Worm (Caenorhabditis elegans): Measurements from ENCODE around the gene ulp-4.
A peak's percentile ranks its signal among the peaks of the same experiment; 100 is the strongest.

ulp-4 gene

DNA sequence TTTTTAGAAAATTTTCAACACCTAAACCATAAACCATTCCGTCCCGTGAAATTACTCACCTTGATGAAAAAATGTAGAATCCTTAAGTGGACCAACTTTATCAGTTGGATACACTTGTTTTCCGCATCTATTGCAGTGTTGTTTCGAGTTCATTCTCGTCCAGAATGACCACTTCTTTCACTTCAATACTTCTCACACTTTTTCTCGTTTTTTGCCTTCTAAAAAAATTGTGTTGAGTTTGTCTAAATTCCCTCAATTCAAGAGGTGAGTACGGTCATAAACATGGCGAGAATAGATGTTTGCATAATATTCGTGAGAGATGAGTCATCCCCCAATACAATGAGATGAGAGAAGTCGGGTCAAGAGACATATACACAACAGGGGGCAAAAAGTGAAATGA lies 37.2 kb upstream of the ulp-4 start, which contains the start of gene ltd-1:
TSS of gene ltd-1 (minus strand) at position 218 of the 400 bp plus-strand sequence.
- TF ChIP-seq nhr-84 (tag; optimal IDR thresholded peaks at IDR 0.05) = no peak
- no peak for TF ChIP-seq lsy-2 (tag; optimal IDR thresholded peaks at IDR 0.05)
- no peak for TF ChIP-seq efl-1 (optimal IDR thresholded peaks at IDR 0.05)
- TF ChIP-seq efl-1 (GFP tag; optimal IDR thresholded peaks at IDR 0.05 in 1 of 2) = peak in 1 of 2 experiments; percentile 60
- TF ChIP-seq nhr-90 (tag; optimal IDR thresholded peaks at IDR 0.05; ENCODE audit: poor library complexity) = no peak
- TF ChIP-seq blmp-1 (tag; optimal IDR thresholded peaks at IDR 0.05) = peak; percentile 21

DNA sequence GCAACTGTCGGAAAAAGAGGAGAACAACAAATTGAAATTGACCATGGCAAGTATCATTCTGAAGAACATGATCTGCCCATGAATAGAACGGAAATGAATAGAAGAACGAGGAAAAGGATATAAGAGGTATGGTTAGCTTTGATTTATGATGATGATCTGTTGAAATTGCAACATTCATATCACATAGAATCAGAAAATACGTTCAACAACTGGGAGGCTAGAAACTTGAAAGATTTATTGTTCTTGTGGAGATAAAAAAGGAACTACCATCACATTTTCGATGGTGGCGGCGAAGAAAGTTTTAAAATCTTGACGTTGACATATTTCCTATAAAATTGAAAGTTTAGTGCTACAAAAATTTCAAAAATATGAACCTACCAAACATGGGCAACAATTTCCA lies 36.5 kb upstream of the ulp-4 start:
- TF ChIP-seq ceh-90 (tag; optimal IDR thresholded peaks at IDR 0.05) (no peak), aly-2 (tag; optimal IDR thresholded peaks at IDR 0.05) (no peak), ceh-8 (GFP tag; optimal IDR thresholded peaks at IDR 0.05) (no peak), tlp-1 (tag; optimal IDR thresholded peaks at IDR 0.05) (no peak), nhr-19 (GFP tag; conservative IDR thresholded peaks at IDR 0.05) (no peak), lir-3 (tag; optimal IDR thresholded peaks at IDR 0.05; ENCODE audit: poor library complexity) (no peak), jun-1 (tag; optimal IDR thresholded peaks at IDR 0.05) (no peak), hlh-4 (tag; optimal IDR thresholded peaks at IDR 0.05) (no peak), Y116A8C.19 (tag; optimal IDR thresholded peaks at IDR 0.05; ENCODE audit: borderline replicate concordance) (no peak), fkh-8 (tag; optimal IDR thresholded peaks at IDR 0.05) (no peak), lin-15B (tag; optimal IDR thresholded peaks at IDR 0.05) (no peak), lin-39 (tag; optimal IDR thresholded peaks at IDR 0.05) (no peak), tbx-2 (tag; optimal IDR thresholded peaks at IDR 0.05) (no peak), grh-1 (GFP tag; IDR thresholded peaks at IDR 0.05) (no peak), swsn-7 (tag; optimal IDR thresholded peaks at IDR 0.05) (no peak), fos-1 (tag; optimal IDR thresholded peaks at IDR 0.05) (no peak), blmp-1 (tag; optimal IDR thresholded peaks at IDR 0.05) (no peak), irx-1 (tag; optimal IDR thresholded peaks at IDR 0.05) (no peak), C34B4.2 (tag; optimal IDR thresholded peaks at IDR 0.05) (no peak), mef-2 (tag; optimal IDR thresholded peaks at IDR 0.05) (no peak)

DNA sequence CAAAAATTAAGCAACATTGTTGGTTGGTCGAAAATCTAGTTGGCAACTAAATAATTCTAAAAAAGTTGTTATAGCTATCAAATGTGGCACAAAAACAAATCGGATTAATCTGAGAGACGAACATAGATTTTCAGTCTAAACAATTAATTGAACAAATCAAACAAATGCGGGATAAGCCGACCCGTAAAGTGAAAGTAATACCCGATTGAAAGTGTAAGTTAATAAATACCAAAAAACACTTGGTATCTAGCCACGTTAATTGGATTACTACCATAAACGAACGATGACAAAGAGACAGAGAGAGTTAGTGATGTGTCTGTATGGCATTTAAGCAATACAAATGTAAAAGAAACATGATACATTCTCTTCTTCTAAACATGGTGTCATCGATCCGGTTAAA lies 35.8 kb upstream of the ulp-4 start:
- TF ChIP-seq blmp-1 (tag; optimal IDR thresholded peaks at IDR 0.05) = peak; percentile 58
- TF ChIP-seq nhr-84 (tag; optimal IDR thresholded peaks at IDR 0.05) = no peak
- no peak for TF ChIP-seq egl-27 (tag; optimal IDR thresholded peaks at IDR 0.05)
- TF ChIP-seq nhr-71 (tag; optimal IDR thresholded peaks at IDR 0.05) = no peak

ce11 chrII:8099212-8099784 lies 30.5 kb upstream of the ulp-4 start:
- TF ChIP-seq nhr-20 (tag; optimal IDR thresholded peaks at IDR 0.05) (peak; percentile 9), nhr-77 (tag; optimal IDR thresholded peaks at IDR 0.05) (no peak), nhr-47 (tag; optimal IDR thresholded peaks at IDR 0.05) (no peak), lin-14 (GFP tag; optimal IDR thresholded peaks at IDR 0.05) (peak; percentile 76), fkh-10 (GFP tag; optimal IDR thresholded peaks at IDR 0.05) (no peak), nhr-85 (tag) (peak; percentile 84), rnt-1 (tag; optimal IDR thresholded peaks at IDR 0.05) (no peak), elt-3 (tag; optimal IDR thresholded peaks at IDR 0.05) (peak in 1 of 6 experiments; percentile 3), dpl-1 (GFP tag; optimal IDR thresholded peaks at IDR 0.05) (peak in 1 of 3 experiments; percentile 0), ces-1 (GFP tag; optimal IDR thresholded peaks at IDR 0.05) (no peak), nhr-11 (tag; optimal IDR thresholded peaks at IDR 0.05) (no peak), efl-1 (optimal IDR thresholded peaks at IDR 0.05) (no peak), efl-1 (GFP tag; optimal IDR thresholded peaks at IDR 0.05 in 1 of 2) (peak in 1 of 2 experiments; percentile 92), snu-23 (GFP tag; optimal IDR thresholded peaks at IDR 0.05) (peak; percentile 51), mef-2 (tag; optimal IDR thresholded peaks at IDR 0.05) (no peak), unc-30 (tag; optimal IDR thresholded peaks at IDR 0.05) (no peak), mep-1 (tag; optimal IDR thresholded peaks at IDR 0.05) (peak; percentile 53), sptf-1 (tag; optimal IDR thresholded peaks at IDR 0.05) (no peak), nhr-71 (tag; optimal IDR thresholded peaks at IDR 0.05) (peak; percentile 35), ets-5 (GFP tag; IDR thresholded peaks at IDR 0.05) (no peak), lin-35 (GFP tag; optimal IDR thresholded peaks at IDR 0.05) (peak in 1 of 2 experiments; percentile 27), blmp-1 (tag; optimal IDR thresholded peaks at IDR 0.05) (peak; percentile 93)
